Fruit fly (Drosophila melanogaster) whole organism, embryonic: ENCODE data around the gene Cks85A.

Experiments
- CG30020 ChIP-seq: fragments of 200-800 bp; optimal IDR thresholded peaks from 2 replicates; lab custom pipeline; 2019; ENCODE audit warnings: missing biosample characterization, mild to moderate bottlenecking, missing genetic modification characterization, moderate library complexity
- HLH3B ChIP-seq: fragments of 200-800 bp; sonication (Bioruptor generic); IDR thresholded peaks from 2 replicates; pipeline ENCODE4 v1.3.6; 2022; ENCODE audit warnings: missing biosample characterization, missing genetic modification characterization
- Side ChIP-seq: fragments of 200-800 bp; sonication (Bioruptor generic); optimal IDR thresholded peaks from 2 replicates; lab custom pipeline; 2016; ENCODE audit warnings: missing biosample characterization, missing genetic modification characterization

DNA sequence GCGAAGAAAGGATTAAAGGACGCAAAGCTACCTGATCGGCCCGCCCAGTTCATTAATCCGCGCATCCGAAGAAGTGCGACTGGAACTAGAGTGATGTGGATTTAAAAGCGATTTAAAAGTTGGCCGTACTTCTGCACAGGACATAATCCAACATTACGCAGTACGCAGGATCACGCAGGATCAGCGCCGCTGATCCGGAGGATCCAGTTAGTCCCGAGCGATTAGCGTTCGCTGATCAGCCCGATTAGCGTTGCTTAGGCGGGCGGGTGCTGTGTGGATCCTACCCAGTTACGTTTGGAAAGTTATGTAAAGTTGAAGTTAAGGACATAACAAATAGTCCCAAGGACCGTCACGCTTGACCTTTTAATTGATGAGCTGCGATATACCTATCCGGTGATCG is 19.0 kb downstream of the Cks85A start:
- TF ChIP-seq Side, result no peak
- TF ChIP-seq CG30020 (tag; lab: Kevin White, UChicago), result no peak
- no peak for TF ChIP-seq HLH3B (GFP tag; lab: Robert Waterston, UW)
